Worm (Caenorhabditis elegans) whole organism, L4 larva: ENCODE results near the gene C16C8.25.

ENCODE experiments used
- Y48G9A.11 ChIP-seq: fragments of 200-800 bp; sonication (Bioruptor generic); IDR thresholded peaks from 2 replicates; pipeline ENCODE4 v1.3.6; 2022; ENCODE audit warnings: missing genetic modification reagents, missing genetic modification characterization, missing compliant biosample characterization
- aha-1 ChIP-seq: fragments of 150-350 bp; peaks from one replicate; lab custom pipeline; 2014; ENCODE audit warnings: missing biosample characterization, missing genetic modification characterization
- daf-12 ChIP-seq: fragments of 150-350 bp; optimal IDR thresholded peaks from 2 replicates; lab custom pipeline; 2014; ENCODE audit warnings: missing biosample characterization, missing genetic modification reagents, missing genetic modification characterization
- duxl-1 ChIP-seq: sonication (generic microtip); optimal IDR thresholded peaks from 2 replicates; lab custom pipeline; 2016; ENCODE audit warnings: mild to moderate bottlenecking, missing genetic modification characterization, moderate library complexity, missing compliant biosample characterization; ENCODE audit not compliant: poor library complexity
- mes-2 ChIP-seq: sonication (generic microtip); optimal IDR thresholded peaks from 2 replicates; lab custom pipeline; 2016; ENCODE audit warnings: missing genotype, mild to moderate bottlenecking, missing genetic modification characterization, missing compliant biosample characterization; ENCODE audit not compliant: poor library complexity, severe bottlenecking

Gene C16C8.25

DNA sequence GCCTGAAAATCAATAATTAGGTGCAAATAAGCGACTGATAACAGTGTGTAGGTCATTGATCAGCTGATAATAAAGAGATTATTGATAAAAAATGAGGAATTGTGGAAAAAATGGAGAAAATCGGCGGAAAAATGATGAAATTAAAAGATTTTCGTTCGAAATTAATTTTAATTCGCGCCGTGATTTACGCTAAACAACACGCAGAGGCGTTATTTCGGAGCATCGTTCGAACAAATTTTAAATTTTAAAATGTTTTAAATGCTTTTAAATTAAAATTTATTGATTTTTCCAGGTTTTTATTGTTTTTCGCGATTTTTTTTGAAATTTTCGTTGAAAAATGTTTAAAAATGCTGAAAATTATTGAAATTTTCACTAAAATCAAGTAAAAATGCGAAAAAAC, 50.4 kb downstream of the C16C8.25 start, which contains the start of gene Y49F6B.9:
Gene Y49F6B.9 (minus strand): TSS at position 2 of the 400 bp plus-strand sequence.
- no peak for TF ChIP-seq duxl-1 (tag; lab: Kevin White, UChicago)
- peak; percentile 87 for TF ChIP-seq aha-1 (tag; lab: Kevin White, UChicago)
- no peak for TF ChIP-seq mes-2 (tag; lab: Kevin White, UChicago)
- TF ChIP-seq daf-12 (tag; lab: Kevin White, UChicago) = no peak
- peak; percentile 94 for TF ChIP-seq Y48G9A.11 (GFP tag; lab: Robert Waterston, UW)
- TF ChIP-seq, all 104 proteins: peak for 2
